Worm (Caenorhabditis elegans) whole organism, young adult: Measurements from ENCODE around the gene rps-3.

ENCODE experiments used
- F57A8.1 ChIP-seq: fragments of 200-800 bp; sonication (Bioruptor generic); optimal IDR thresholded peaks from 2 replicates; lab custom pipeline; 2018; ENCODE audit warnings: mild to moderate bottlenecking, missing genetic modification characterization, moderate library complexity, missing compliant biosample characterization
- T26A5.8 ChIP-seq: sonication (generic microtip); optimal IDR thresholded peaks from 2 replicates; lab custom pipeline; 2016; ENCODE audit warnings: missing genetic modification characterization, missing compliant biosample characterization
- Y53G8AR.9 ChIP-seq: fragments of 200-800 bp; sonication (Bioruptor generic); conservative IDR thresholded peaks from 2 replicates; pipeline ENCODE4 v1.3.6; 2022; ENCODE audit warnings: missing genetic modification reagents, missing genetic modification characterization, missing compliant biosample characterization
- Y67H2A.10 ChIP-seq: fragments of 200-800 bp; sonication (Bioruptor generic); conservative IDR thresholded peaks from 2 replicates; pipeline ENCODE4 v1.3.6; 2022; ENCODE audit warnings: missing genetic modification reagents, missing genetic modification characterization, missing compliant biosample characterization
- ccch-3 ChIP-seq: fragments of 200-800 bp; sonication (Bioruptor generic); optimal IDR thresholded peaks from 2 replicates; lab custom pipeline; 2018; ENCODE audit warnings: mild to moderate bottlenecking, missing genetic modification characterization, missing compliant biosample characterization
- die-1 ChIP-seq: sonication (generic microtip); optimal IDR thresholded peaks from 2 replicates; lab custom pipeline; 2016; ENCODE audit warnings: missing genotype, mild to moderate bottlenecking, missing genetic modification characterization, missing compliant biosample characterization
- efl-1 ChIP-seq: fragments of 150-350 bp; optimal IDR thresholded peaks from 2 replicates; lab custom pipeline; 2014; ENCODE audit warnings: missing biosample characterization, missing genetic modification reagents, missing genetic modification characterization
- hlh-12 ChIP-seq: sonication (generic microtip); optimal IDR thresholded peaks from 2 replicates; lab custom pipeline; 2016; ENCODE audit warnings: missing genetic modification characterization, missing compliant biosample characterization
- lin-35 ChIP-seq, 3 experiments: fragments of 150-350 bp in 2 of 3; sonication (generic microtip) in 1 of 3; optimal IDR thresholded peaks; 2 replicates each; lab custom pipeline; 2014 to 2018; ENCODE audit warnings: missing biosample characterization in 3 of 3, missing genetic modification characterization in 3 of 3, missing genetic modification reagents in 3 of 3
- lir-1 ChIP-seq: fragments of 200-800 bp; sonication (Bioruptor generic); conservative IDR thresholded peaks from 2 replicates; pipeline ENCODE4 v1.3.6; 2022; ENCODE audit warnings: missing genetic modification reagents, missing genetic modification characterization, missing compliant biosample characterization
- nhr-80 ChIP-seq: sonication (generic microtip); optimal IDR thresholded peaks from 2 replicates; lab custom pipeline; 2016; ENCODE audit warnings: missing genetic modification characterization, missing compliant biosample characterization
- pbrm-1 ChIP-seq: fragments of 200-800 bp; sonication (Bioruptor generic); IDR thresholded peaks from 2 replicates; pipeline ENCODE4 v1.3.6; 2022; ENCODE audit warnings: missing genetic modification reagents, missing genetic modification characterization, missing compliant biosample characterization
- pha-4 ChIP-seq: fragments of 150-350 bp; sonication (generic microtip); optimal IDR thresholded peaks from 2 replicates; lab custom pipeline; 2014; ENCODE audit warnings: missing biosample characterization, missing genetic modification reagents, missing genetic modification characterization

ce11 chrIII:6173020-6173597, 33.5 kb upstream of the rps-3 start, which contains the start of the genes abcf-3 and F42A10.5:
- 0 out of 2 replicates have a peak, but pooled peaks have one; percentile 58 for TF ChIP-seq Y53G8AR.9 (GFP tag; lab: Robert Waterston, UW)
- TF ChIP-seq hlh-12 (tag; lab: Kevin White, UChicago): no peak
- no peak for TF ChIP-seq lir-1 (GFP tag; lab: Robert Waterston, UW)
- TF ChIP-seq T26A5.8 (tag; lab: Kevin White, UChicago): no peak
- peak in 1 of 3 experiments; percentile 66 for TF ChIP-seq lin-35 (GFP tag; optimal IDR thresholded peaks at IDR 0.05; lab: Kevin White, UChicago)
- TF ChIP-seq Y67H2A.10: no peak
- TF ChIP-seq F57A8.1 (GFP tag; lab: Kevin White, UChicago): no peak
- TF ChIP-seq die-1 (tag; lab: Kevin White, UChicago): no peak
- no peak for TF ChIP-seq ccch-3 (GFP tag; lab: Kevin White, UChicago)
- TF ChIP-seq pbrm-1: peak; percentile 41; the same call in 1 of the 2 replicates
- peak; percentile 41 for TF ChIP-seq nhr-80 (tag; lab: Kevin White, UChicago)
- TF ChIP-seq efl-1 (GFP tag; lab: Kevin White, UChicago): peak; percentile 23
- no peak for TF ChIP-seq pha-4
